Fruit fly (Drosophila melanogaster): Measurements from ENCODE around the gene CG31809.

- TF ChIP-seq Ets98B (GFP tag; IDR thresholded peaks at IDR 0.05) (no peak), Pif1B (GFP tag; optimal IDR thresholded peaks at IDR 0.05) (no peak), CG14655 (GFP tag; optimal IDR thresholded peaks at IDR 0.05) (no peak), CG32121 (GFP tag; IDR thresholded peaks at IDR 0.05) (no peak), CG17806 (tag; optimal IDR thresholded peaks at IDR 0.05) (no peak), gl (tag; optimal IDR thresholded peaks at IDR 0.05) (no peak)
Observed at dm6 chr2L:16882372-16882771, 23.9 kb upstream of the CG31809 start.
